Fruit fly (Drosophila melanogaster) whole organism, embryonic: ENCODE results near the gene CG5160.
A peak's percentile ranks its signal among the peaks of the same experiment; 100 is the strongest.

Experiments
- CG11504 ChIP-seq: fragments of 200-800 bp; sonication (Bioruptor generic); optimal IDR thresholded peaks from 3 replicates; lab custom pipeline; 2019; ENCODE audit warnings: missing biosample characterization, mild to moderate bottlenecking, missing genetic modification characterization, moderate library complexity
- CG12769 ChIP-seq: fragments of 200-800 bp; sonication (Bioruptor generic); optimal IDR thresholded peaks from 2 replicates; lab custom pipeline; 2019; ENCODE audit warnings: missing biosample characterization, mild to moderate bottlenecking, missing genetic modification characterization, moderate library complexity
- CG12942 ChIP-seq: fragments of 200-800 bp; sonication (Bioruptor generic); optimal IDR thresholded peaks from 3 replicates; lab custom pipeline; 2016; ENCODE audit warnings: missing biosample characterization, missing genetic modification characterization
- CG15073 ChIP-seq: fragments of 200-800 bp; sonication (Bioruptor generic); optimal IDR thresholded peaks from 2 replicates; lab custom pipeline; 2016; ENCODE audit warnings: missing biosample characterization, missing genetic modification characterization
- CG17385 ChIP-seq: fragments of 200-800 bp; sonication (Bioruptor generic); optimal IDR thresholded peaks from 3 replicates; lab custom pipeline; 2018; ENCODE audit warnings: missing biosample characterization, mild to moderate bottlenecking, missing genetic modification characterization
- CG18011 ChIP-seq: fragments of 200-800 bp; sonication (Bioruptor generic); optimal IDR thresholded peaks from 2 replicates; lab custom pipeline; 2017; ENCODE audit warnings: missing biosample characterization, missing genetic modification characterization, mild to moderate bottlenecking, moderate library complexity, missing genotype
- CG2116 ChIP-seq: fragments of 200-800 bp; sonication (Bioruptor generic); optimal IDR thresholded peaks from 3 replicates; lab custom pipeline; 2018; ENCODE audit warnings: missing biosample characterization, mild to moderate bottlenecking, missing genetic modification characterization
- CG2712 ChIP-seq: fragments of 200-800 bp; optimal IDR thresholded peaks from 3 replicates; lab custom pipeline; 2019; ENCODE audit warnings: missing biosample characterization, mild to moderate bottlenecking, missing genetic modification characterization, moderate library complexity
- CG31224 ChIP-seq: fragments of 200-800 bp; sonication (Bioruptor generic); IDR thresholded peaks from 2 replicates; pipeline ENCODE4 v1.3.6; 2022; ENCODE audit warnings: missing biosample characterization, missing genetic modification characterization
- CG4282 ChIP-seq: fragments of 200-800 bp; sonication (Bioruptor generic); optimal IDR thresholded peaks from 2 replicates; lab custom pipeline; 2016; ENCODE audit warnings: missing biosample characterization, missing genetic modification characterization
- CG4360 ChIP-seq: fragments of 200-800 bp; sonication (Bioruptor generic); IDR thresholded peaks from 2 replicates; pipeline ENCODE4 v1.3.6; 2022; ENCODE audit warnings: missing biosample characterization, missing genetic modification characterization
- CG4404 ChIP-seq: fragments of 200-800 bp; sonication (Bioruptor generic); IDR thresholded peaks from 2 replicates; pipeline ENCODE4 v1.3.6; 2022; ENCODE audit warnings: missing biosample characterization, missing genetic modification characterization
- CG4820 ChIP-seq: fragments of 200-800 bp; sonication (Bioruptor generic); optimal IDR thresholded peaks from 3 replicates; lab custom pipeline; 2016; ENCODE audit warnings: missing biosample characterization, missing genetic modification characterization
- CG5245 ChIP-seq: fragments of 200-800 bp; sonication (Bioruptor generic); optimal IDR thresholded peaks from 3 replicates; lab custom pipeline; 2016; ENCODE audit warnings: missing biosample characterization, missing genetic modification characterization
- CG6813 ChIP-seq: fragments of 200-800 bp; sonication (Bioruptor generic); optimal IDR thresholded peaks from 2 replicates; lab custom pipeline; 2017; ENCODE audit warnings: missing biosample characterization, missing genetic modification characterization, mild to moderate bottlenecking, moderate library complexity, missing genetic modification reagents
- CG8388 ChIP-seq: fragments of 200-800 bp; sonication (Bioruptor generic); optimal IDR thresholded peaks from 2 replicates; lab custom pipeline; 2019; ENCODE audit warnings: missing biosample characterization, mild to moderate bottlenecking, missing genetic modification characterization, moderate library complexity
- CG8924 ChIP-seq: fragments of 200-800 bp; optimal IDR thresholded peaks from 3 replicates; lab custom pipeline; 2019; ENCODE audit warnings: missing biosample characterization, mild to moderate bottlenecking, missing genetic modification characterization, moderate library complexity
- Dip2 ChIP-seq: fragments of 200-800 bp; sonication (Bioruptor generic); IDR thresholded peaks from 2 replicates; pipeline ENCODE4 v1.3.6; 2022; ENCODE audit warnings: missing biosample characterization, missing genetic modification characterization
- Elba2 ChIP-seq: fragments of 200-800 bp; sonication (Bioruptor generic); optimal IDR thresholded peaks from 3 replicates; lab custom pipeline; 2016; ENCODE audit warnings: missing biosample characterization, missing genetic modification characterization
- H2.0 ChIP-seq: fragments of 200-800 bp; sonication (Bioruptor generic); IDR thresholded peaks from 2 replicates; pipeline ENCODE4 v1.3.6; 2022; ENCODE audit warnings: missing biosample characterization, missing genetic modification characterization
- Jarid2 ChIP-seq: fragments of 200-800 bp; sonication (Bioruptor generic); optimal IDR thresholded peaks from 3 replicates; lab custom pipeline; 2017; ENCODE audit warnings: mild to moderate bottlenecking, missing biosample characterization, missing genetic modification reagents, missing genetic modification characterization
- Lhr ChIP-seq: fragments of 200-800 bp; sonication (Bioruptor generic); optimal IDR thresholded peaks from 3 replicates; lab custom pipeline; 2017; ENCODE audit warnings: mild to moderate bottlenecking, missing biosample characterization, missing genetic modification reagents, missing genetic modification characterization
- Nf-YC ChIP-seq: fragments of 200-800 bp; optimal IDR thresholded peaks from 3 replicates; lab custom pipeline; 2019; ENCODE audit warnings: missing biosample characterization, mild to moderate bottlenecking, missing genetic modification characterization, moderate library complexity
- Ptx1 ChIP-seq: fragments of 200-800 bp; sonication (Bioruptor generic); IDR thresholded peaks from 2 replicates; pipeline ENCODE4 v1.3.6; 2022; ENCODE audit warnings: missing biosample characterization, missing genetic modification characterization
- Rfx ChIP-seq: fragments of 200-800 bp; sonication (Bioruptor generic); IDR thresholded peaks from 2 replicates; pipeline ENCODE4 v1.3.6; 2022; ENCODE audit warnings: missing biosample characterization, missing genetic modification characterization
- Scr ChIP-seq: fragments of 200-800 bp; sonication (Bioruptor generic); IDR thresholded peaks from 2 replicates; pipeline ENCODE4 v1.3.6; 2022; ENCODE audit warnings: missing biosample characterization, missing genetic modification characterization; ENCODE audit not compliant: partially characterized antibody
- Sry-δ ChIP-seq: fragments of 200-800 bp; sonication (Bioruptor generic); optimal IDR thresholded peaks from 2 replicates; lab custom pipeline; 2016; ENCODE audit warnings: missing biosample characterization, missing genetic modification characterization
- Taf1 ChIP-seq: fragments of 200-800 bp; sonication (Bioruptor generic); IDR thresholded peaks from 2 replicates; pipeline ENCODE4 v1.3.6; 2022; ENCODE audit warnings: missing biosample characterization, missing genetic modification characterization
- bab2 ChIP-seq: fragments of 200-800 bp; sonication (Bioruptor generic); optimal IDR thresholded peaks from 2 replicates; lab custom pipeline; 2016; ENCODE audit warnings: missing biosample characterization, missing genetic modification characterization
- cato ChIP-seq: fragments of 200-800 bp; sonication (Bioruptor generic); optimal IDR thresholded peaks from 2 replicates; lab custom pipeline; 2016; ENCODE audit warnings: missing biosample characterization, missing genetic modification characterization, borderline replicate concordance
- chinmo ChIP-seq: fragments of 200-800 bp; sonication (Bioruptor generic); IDR thresholded peaks from 4 replicates; pipeline ENCODE4 v1.3.6; 2022; ENCODE audit warnings: missing biosample characterization, missing genetic modification characterization; ENCODE audit not compliant: partially characterized antibody
- chm ChIP-seq: fragments of 200-800 bp; sonication (Bioruptor generic); IDR thresholded peaks from 2 replicates; pipeline ENCODE4 v1.3.6; 2022; ENCODE audit warnings: missing biosample characterization, missing genetic modification characterization
- dpn ChIP-seq, 2 experiments: fragments of 200-800 bp; sonication (Bioruptor generic); optimal IDR thresholded peaks; 3 replicates each; lab custom pipeline; 2016; ENCODE audit warnings: missing biosample characterization in 2 of 2, missing genetic modification characterization in 2 of 2
- ems ChIP-seq: fragments of 200-800 bp; sonication (Bioruptor generic); optimal IDR thresholded peaks from 3 replicates; lab custom pipeline; 2016; ENCODE audit warnings: missing biosample characterization, missing genetic modification characterization
- ewg ChIP-seq: fragments of 200-800 bp; sonication (Bioruptor generic); optimal IDR thresholded peaks from 3 replicates; lab custom pipeline; 2017; ENCODE audit warnings: mild to moderate bottlenecking, missing biosample characterization, missing genetic modification reagents, missing genetic modification characterization
- hkb ChIP-seq, 2 experiments: fragments of 200-800 bp in 1 of 2; fragments of >200 bp in 1 of 2; sonication (Bioruptor generic) in 1 of 2; IDR thresholded peaks in 1 of 2; optimal IDR thresholded peaks in 1 of 2; 2 replicates each; pipeline versions ENCODE4 v1.3.6 to Lab custom; 2017 to 2022; ENCODE audit warnings: missing biosample characterization in 1 of 2, missing genetic modification characterization in 1 of 2
- ind ChIP-seq: fragments of 200-800 bp; sonication (Bioruptor generic); optimal IDR thresholded peaks from 3 replicates; lab custom pipeline; 2016; ENCODE audit warnings: missing biosample characterization, missing genetic modification characterization
- jing ChIP-seq: fragments of 200-800 bp; sonication (Bioruptor generic); optimal IDR thresholded peaks from 2 replicates; lab custom pipeline; 2018; ENCODE audit warnings: missing biosample characterization, mild to moderate bottlenecking, missing genetic modification characterization
- knrl ChIP-seq: fragments of 200-800 bp; sonication (Bioruptor generic); IDR thresholded peaks from 3 replicates; pipeline ENCODE4 v1.3.6; 2022; ENCODE audit warnings: missing biosample characterization, missing genetic modification characterization; ENCODE audit not compliant: partially characterized antibody
- lbe ChIP-seq: fragments of 200-800 bp; sonication (Bioruptor generic); optimal IDR thresholded peaks from 2 replicates; lab custom pipeline; 2016; ENCODE audit warnings: missing biosample characterization, mild to moderate bottlenecking, missing genetic modification characterization
- lmd ChIP-seq: fragments of 200-800 bp; sonication (Bioruptor generic); IDR thresholded peaks from 2 replicates; pipeline ENCODE4 v1.3.6; 2022; ENCODE audit warnings: missing biosample characterization, missing genetic modification characterization
- mld ChIP-seq: fragments of 200-800 bp; sonication (Bioruptor generic); IDR thresholded peaks from 3 replicates; pipeline ENCODE4 v1.3.6; 2022; ENCODE audit warnings: missing biosample characterization, missing genetic modification characterization; ENCODE audit not compliant: partially characterized antibody
- nerfin-1 ChIP-seq: fragments of 200-800 bp; sonication (Bioruptor generic); optimal IDR thresholded peaks from 3 replicates; lab custom pipeline; 2019; ENCODE audit warnings: missing biosample characterization, mild to moderate bottlenecking, missing genetic modification characterization, moderate library complexity
- prd ChIP-seq, 3 experiments: fragments of >200 bp in 2 of 3; fragments of 200-800 bp in 1 of 3; sonication (Bioruptor generic) in 1 of 3; optimal IDR thresholded peaks in 2 of 3; IDR thresholded peaks in 1 of 3; 2 replicates in 2 of 3; 3 replicates in 1 of 3; pipeline versions ENCODE4 v1.3.6 to Lab custom; 2017 to 2022; ENCODE audit warnings: missing biosample characterization in 1 of 3, missing genetic modification characterization in 1 of 3
- repo ChIP-seq: fragments of 200-800 bp; sonication (Bioruptor generic); optimal IDR thresholded peaks from 2 replicates; lab custom pipeline; 2016; ENCODE audit warnings: missing biosample characterization, missing genetic modification characterization
- so ChIP-seq: fragments of 200-800 bp; sonication (Bioruptor generic); IDR thresholded peaks from 3 replicates; pipeline ENCODE4 v1.3.6; 2022; ENCODE audit warnings: missing biosample characterization, missing genetic modification characterization
- twi ChIP-seq: fragments of 200-800 bp; optimal IDR thresholded peaks from 2 replicates; lab custom pipeline; 2019; ENCODE audit warnings: missing biosample characterization, mild to moderate bottlenecking, missing genetic modification characterization, moderate library complexity
- zfh2 ChIP-seq: fragments of 200-800 bp; sonication (Bioruptor generic); optimal IDR thresholded peaks from 2 replicates; lab custom pipeline; 2016; ENCODE audit warnings: missing biosample characterization, missing genetic modification characterization

The CG5160 gene

DNA sequence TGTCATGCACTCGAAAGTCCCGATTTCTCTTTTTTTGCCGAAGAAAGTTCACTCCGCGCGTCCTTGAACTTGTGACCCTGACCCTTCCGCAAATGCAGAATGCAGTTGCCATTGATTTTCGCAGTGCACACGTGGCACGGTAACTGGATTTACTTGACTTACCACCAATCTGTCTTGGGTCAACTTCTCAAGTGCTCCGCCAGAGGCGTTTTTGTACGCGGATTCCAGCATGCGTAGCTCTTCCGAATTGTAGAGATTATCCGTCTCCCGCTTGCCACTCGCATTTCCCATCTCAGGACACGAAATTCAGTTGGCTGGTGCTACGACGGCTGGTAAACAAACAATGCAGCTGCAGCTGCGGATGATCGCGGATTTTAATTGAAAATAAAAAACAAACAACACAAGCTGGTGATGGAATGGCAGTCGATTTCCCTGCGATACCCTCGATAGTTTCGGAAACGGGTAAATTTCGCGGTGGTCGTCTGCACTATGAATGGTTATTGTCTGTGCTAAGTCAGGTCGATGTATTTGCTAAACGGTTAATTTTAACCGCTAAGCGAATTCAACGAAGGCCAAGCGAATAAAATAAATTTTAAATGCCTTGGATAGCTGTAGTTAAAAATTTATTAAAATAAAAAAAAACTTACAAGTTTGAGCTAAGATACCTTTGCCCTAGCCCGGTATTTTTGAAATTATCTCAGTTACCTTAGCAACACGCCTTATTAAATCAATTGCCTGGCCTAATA, 10.6 kb downstream of the CG5160 start, which contains the start of the genes CG5149 and gudu (continued):
- TF ChIP-seq Taf1 (GFP tag; lab: Robert Waterston, UW) (no peak), CG12769 (no peak), CG31224 (no peak), Scr (peak; percentile 90), ind (GFP tag; lab: Kevin White, UChicago) (no peak), hkb (optimal IDR thresholded peaks at IDR 0.05; lab: Kevin White, UChicago) (peak; percentile 28), hkb (GFP tag; IDR thresholded peaks at IDR 0.05; lab: Robert Waterston, UW) (no peak), CG4404 (GFP tag; lab: Robert Waterston, UW) (no peak), Dip2 (no peak), lbe (no peak), prd (optimal IDR thresholded peaks at IDR 0.05; lab: Kevin White, UChicago) (no peak), prd (GFP tag; IDR thresholded peaks at IDR 0.05; lab: Robert Waterston, UW) (no peak; the same call in 2 of the 3 replicates), CG4820 (GFP tag; lab: Kevin White, UChicago) (no peak), repo (GFP tag; lab: Kevin White, UChicago) (no peak), Ptx1 (GFP tag; lab: Robert Waterston, UW) (no peak), jing (GFP tag; lab: Kevin White, UChicago) (no peak), dpn (GFP tag; optimal IDR thresholded peaks at IDR 0.05; lab: Kevin White, UChicago) (no peak), bab2 (GFP tag; lab: Kevin White, UChicago) (no peak), CG4282 (GFP tag; lab: Kevin White, UChicago) (no peak), Rfx (GFP tag; lab: Robert Waterston, UW) (peak; percentile 61), Jarid2 (GFP tag; lab: Kevin White, UChicago) (peak; percentile 26), CG11504 (tag; lab: Kevin White, UChicago) (peak; percentile 70), H2.0 (GFP tag; lab: Robert Waterston, UW) (no peak), chinmo (peak; percentile 94), twi (no peak), CG18011 (GFP tag; lab: Kevin White, UChicago) (no peak), mld (GFP tag; lab: Robert Waterston, UW) (peak; percentile 88; the same call in 2 of the 3 replicates), Nf-YC (no peak), CG6813 (GFP tag; lab: Kevin White, UChicago) (no peak), nerfin-1 (tag; lab: Kevin White, UChicago) (peak; percentile 62), knrl (peak; percentile 88), Elba2 (no peak), CG8924 (tag; lab: Kevin White, UChicago) (no peak), ems (GFP tag; lab: Kevin White, UChicago) (peak; percentile 0), Lhr (GFP tag; lab: Kevin White, UChicago) (peak; percentile 51), chm (GFP tag; lab: Robert Waterston, UW) (no peak), CG12942 (GFP tag; lab: Kevin White, UChicago) (no peak), cato (GFP tag; lab: Kevin White, UChicago) (no peak), lmd (GFP tag; lab: Robert Waterston, UW) (no peak), CG2116 (GFP tag; lab: Kevin White, UChicago) (peak; percentile 47), CG2712 (tag; lab: Kevin White, UChicago) (peak; percentile 57), so (GFP tag; lab: Robert Waterston, UW) (no peak), ewg (GFP tag; lab: Kevin White, UChicago) (no peak), CG15073 (GFP tag; lab: Kevin White, UChicago) (no peak), CG17385 (GFP tag; lab: Kevin White, UChicago) (no peak), Sry-δ (GFP tag; lab: Kevin White, UChicago) (peak; percentile 92), CG8388 (GFP tag; lab: Kevin White, UChicago) (no peak), zfh2 (GFP tag; lab: Kevin White, UChicago) (no peak), CG4360 (GFP tag; lab: Robert Waterston, UW) (no peak), CG5245 (no peak)
